Fruit fly (Drosophila melanogaster): ENCODE data around the gene TotF.

TotF gene

DNA sequence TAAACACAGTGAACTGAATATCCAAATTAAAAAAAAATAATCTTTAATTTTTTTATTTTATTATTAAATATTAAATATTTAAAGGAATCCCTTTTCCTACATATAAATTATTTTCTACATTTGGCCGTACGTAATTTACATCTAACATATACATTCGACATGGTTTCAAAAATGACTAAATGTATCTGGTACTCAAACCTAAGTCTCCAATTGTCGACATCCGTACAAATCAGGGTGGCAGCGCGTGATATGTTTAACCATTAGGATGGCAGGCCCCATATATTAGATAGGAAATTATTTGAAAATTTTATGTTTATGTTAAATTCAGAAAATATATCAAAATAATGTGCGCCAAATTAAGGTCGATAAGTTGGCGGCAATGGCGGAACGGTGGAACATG, 3.0 kb upstream of the TotF start (continued):
- no peak for TF ChIP-seq CG14014 (GFP tag; IDR thresholded peaks at IDR 0.05)
- TF ChIP-seq CG13296 (GFP tag; optimal IDR thresholded peaks at IDR 0.05): no peak
- no peak for TF ChIP-seq Lim3 (GFP tag; IDR thresholded peaks at IDR 0.05)
- TF ChIP-seq croc (GFP tag; conservative IDR thresholded peaks at IDR 0.05): no peak
- no peak for TF ChIP-seq CG11560 (tag; IDR thresholded peaks at IDR 0.05)
- no peak for TF ChIP-seq zfh2 (GFP tag; optimal IDR thresholded peaks at IDR 0.05)
- no peak for TF ChIP-seq D19B (GFP tag; optimal IDR thresholded peaks at IDR 0.05)
- TF ChIP-seq Hr39 (optimal IDR thresholded peaks at IDR 0.05): no peak
- TF ChIP-seq D19A (tag; optimal IDR thresholded peaks at IDR 0.05): no peak
- TF ChIP-seq sisA (GFP tag; IDR thresholded peaks at IDR 0.05): no peak
- TF ChIP-seq bbx (GFP tag; IDR thresholded peaks at IDR 0.05; ENCODE audit: partially characterized antibody): peak; percentile 54; the same call in 1 of the 2 replicates
- TF ChIP-seq Sry-β (GFP tag; optimal IDR thresholded peaks at IDR 0.05): no peak
- no peak for TF ChIP-seq CG11085 (GFP tag; IDR thresholded peaks at IDR 0.05)
- TF ChIP-seq CG12104 (GFP tag; optimal IDR thresholded peaks at IDR 0.05): no peak
- no peak for TF ChIP-seq CG2120 (GFP tag; optimal IDR thresholded peaks at IDR 0.05)
- no peak for TF ChIP-seq YL-1 (GFP tag; optimal IDR thresholded peaks at IDR 0.05)
- TF ChIP-seq Atf6 (GFP tag; IDR thresholded peaks at IDR 0.05): no peak
- no peak for TF ChIP-seq dmrt99B (tag; optimal IDR thresholded peaks at IDR 0.05)
- TF ChIP-seq CG11695 (GFP tag; IDR thresholded peaks at IDR 0.05): no peak
- TF ChIP-seq Dfd (GFP tag; optimal IDR thresholded peaks at IDR 0.05): no peak
- TF ChIP-seq fd3F (GFP tag; optimal IDR thresholded peaks at IDR 0.05): no peak
- TF ChIP-seq CG9727 (GFP tag; optimal IDR thresholded peaks at IDR 0.05): no peak
- TF ChIP-seq Bgb (GFP tag; IDR thresholded peaks at IDR 0.05; ENCODE audit: partially characterized antibody): peak; percentile 74
- TF ChIP-seq CG2116 (GFP tag; optimal IDR thresholded peaks at IDR 0.05): peak; percentile 9
- no peak for TF ChIP-seq Doc2 (GFP tag; IDR thresholded peaks at IDR 0.05)
- TF ChIP-seq HLH3B (GFP tag; IDR thresholded peaks at IDR 0.05): no peak

dm6 chr2L:19913416-19913815, 1.2 kb upstream of the TotF start, which contains the start of gene TotE:
Gene TotE (minus strand): TSS chr2L:19913516.
- TF ChIP-seq CG32532 (GFP tag; IDR thresholded peaks at IDR 0.05) (no peak), CG9437 (GFP tag; optimal IDR thresholded peaks at IDR 0.05) (no peak), CG31441 (GFP tag; IDR thresholded peaks at IDR 0.05) (no peak), kay (GFP tag; optimal IDR thresholded peaks at IDR 0.05) (no peak), Gug (GFP tag; IDR thresholded peaks at IDR 0.05) (no peak), CG2202 (tag; optimal IDR thresholded peaks at IDR 0.05) (no peak)

- no peak for TF ChIP-seq CG9797 (GFP tag; optimal IDR thresholded peaks at IDR 0.05)
- TF ChIP-seq sens-2 (GFP tag; IDR thresholded peaks at IDR 0.05): no peak
- TF ChIP-seq ATbp (GFP tag; optimal IDR thresholded peaks at IDR 0.05): peak; percentile 26
- TF ChIP-seq br (optimal IDR thresholded peaks at IDR 0.05): no peak
- TF ChIP-seq nerfin-1 (tag; optimal IDR thresholded peaks at IDR 0.05): peak; percentile 61
- TF ChIP-seq CG11695 (GFP tag; IDR thresholded peaks at IDR 0.05): no peak
- peak; percentile 60 for TF ChIP-seq pros (GFP tag; optimal IDR thresholded peaks at IDR 0.05)
- TF ChIP-seq Hr3 (GFP tag; optimal IDR thresholded peaks at IDR 0.05): no peak
- no peak for TF ChIP-seq CG7928 (GFP tag; optimal IDR thresholded peaks at IDR 0.05)
- no peak for TF ChIP-seq CG4707 (GFP tag; optimal IDR thresholded peaks at IDR 0.05)
- no peak for TF ChIP-seq CG16813 (GFP tag; IDR thresholded peaks at IDR 0.05; ENCODE audit: partially characterized antibody)
- no peak for TF ChIP-seq corto (GFP tag; optimal IDR thresholded peaks at IDR 0.05)
- 0 out of 3 replicates have a peak, but pooled peaks have one; percentile 39 for TF ChIP-seq hb (GFP tag; IDR thresholded peaks at IDR 0.05; ENCODE audit: partially characterized antibody)
- TF ChIP-seq sqz (GFP tag; optimal IDR thresholded peaks at IDR 0.05): peak; percentile 30
These were observed 4.4 kb downstream of the TotF start for dm6 chr2L:19907784-19908183.

All from whole organism, embryonic.